Fruit fly (Drosophila melanogaster): ENCODE results near the gene Top1.

The Top1 gene

dm6 chrX:15312074-15312881 is 7.0 kb upstream of the Top1 start (continued):
- TF ChIP-seq Doc2 (GFP tag; IDR thresholded peaks at IDR 0.05) (no peak), prd (optimal IDR thresholded peaks at IDR 0.05) (no peak), prd (GFP tag; IDR thresholded peaks at IDR 0.05) (peak; percentile 20; the same call in 1 of the 3 replicates), kah (GFP tag; optimal IDR thresholded peaks at IDR 0.05) (no peak), usp (GFP tag; optimal IDR thresholded peaks at IDR 0.05) (no peak), pros (GFP tag; optimal IDR thresholded peaks at IDR 0.05) (no peak), gt (GFP tag; IDR thresholded peaks at IDR 0.05) (no peak), Mes4 (GFP tag; optimal IDR thresholded peaks at IDR 0.05) (no peak), CHES-1-like (GFP tag; optimal IDR thresholded peaks at IDR 0.05) (no peak), CG15696 (tag; optimal IDR thresholded peaks at IDR 0.05) (no peak), HmgD (GFP tag; optimal IDR thresholded peaks at IDR 0.05) (no peak), stc (GFP tag; IDR thresholded peaks at IDR 0.05) (peak; percentile 49; the same call in 1 of the 2 replicates), CG17612 (GFP tag; IDR thresholded peaks at IDR 0.05) (no peak), NFAT (GFP tag; IDR thresholded peaks at IDR 0.05) (no peak), CG17361 (GFP tag; IDR thresholded peaks at IDR 0.05) (peak; percentile 64), Camta (GFP tag; optimal IDR thresholded peaks at IDR 0.05) (no peak), CG1602 (GFP tag; optimal IDR thresholded peaks at IDR 0.05) (no peak), az2 (GFP tag; optimal IDR thresholded peaks at IDR 0.05) (peak; percentile 12), ara (GFP tag; IDR thresholded peaks at IDR 0.05) (no peak), Tbp (GFP tag; optimal IDR thresholded peaks at IDR 0.05) (no peak), vfl (GFP tag; optimal IDR thresholded peaks at IDR 0.05) (no peak), p53 (GFP tag; optimal IDR thresholded peaks at IDR 0.05) (no peak), CG7963 (GFP tag; IDR thresholded peaks at IDR 0.05; ENCODE audit: partially characterized antibody) (no peak), sr (GFP tag; IDR thresholded peaks at IDR 0.05) (no peak), ase (GFP tag; IDR thresholded peaks at IDR 0.05) (no peak), ro (GFP tag; IDR thresholded peaks at IDR 0.05) (no peak), lbe (GFP tag; optimal IDR thresholded peaks at IDR 0.05) (no peak), Asciz (GFP tag; optimal IDR thresholded peaks at IDR 0.05) (peak; percentile 44), CG34422 (GFP tag; IDR thresholded peaks at IDR 0.05) (no peak), corto (GFP tag; optimal IDR thresholded peaks at IDR 0.05) (no peak), CG17186 (GFP tag; optimal IDR thresholded peaks at IDR 0.05) (no peak), CG7372 (GFP tag; IDR thresholded peaks at IDR 0.05) (no peak), fu2 (GFP tag; optimal IDR thresholded peaks at IDR 0.05) (no peak), CG18599 (GFP tag; optimal IDR thresholded peaks at IDR 0.05) (no peak), aop (GFP tag; IDR thresholded peaks at IDR 0.05) (no peak), kni (GFP tag; optimal IDR thresholded peaks at IDR 0.05) (no peak), PHDP (tag; optimal IDR thresholded peaks at IDR 0.05) (peak; percentile 5), CG33557 (GFP tag; optimal IDR thresholded peaks at IDR 0.05) (no peak), Scr (GFP tag; IDR thresholded peaks at IDR 0.05; ENCODE audit: partially characterized antibody) (no peak), TFAM (GFP tag; optimal IDR thresholded peaks at IDR 0.05) (no peak), CG18011 (GFP tag; optimal IDR thresholded peaks at IDR 0.05) (no peak), pan (optimal IDR thresholded peaks at IDR 0.05) (no peak), pan (GFP tag; optimal IDR thresholded peaks at IDR 0.05 in 1 of 2, IDR thresholded peaks at IDR 0.05 in 1 of 2) (peak; percentile 40 to 58), Sox100B (GFP tag; optimal IDR thresholded peaks at IDR 0.05) (peak; percentile 61), schlank (tag; optimal IDR thresholded peaks at IDR 0.05) (no peak), trem (tag; optimal IDR thresholded peaks at IDR 0.05) (no peak), cato (GFP tag; optimal IDR thresholded peaks at IDR 0.05; ENCODE audit: borderline replicate concordance) (no peak), CG7786 (GFP tag; optimal IDR thresholded peaks at IDR 0.05) (no peak), grn (GFP tag; optimal IDR thresholded peaks at IDR 0.05) (no peak), CG9727 (GFP tag; optimal IDR thresholded peaks at IDR 0.05) (no peak), CG12219 (GFP tag; optimal IDR thresholded peaks at IDR 0.05) (no peak)
